Worm (Caenorhabditis elegans) whole organism, L2 larva: Measurements from ENCODE around the gene rpl-33.

Experiments used
- R02D3.7 ChIP-seq: fragments of 150-350 bp; optimal IDR thresholded peaks from 2 replicates; lab custom pipeline; 2014; ENCODE audit warnings: missing biosample characterization, missing genetic modification characterization
- crh-2 ChIP-seq: sonication (generic microtip); optimal IDR thresholded peaks from 2 replicates; lab custom pipeline; 2017; ENCODE audit warnings: missing biosample characterization, missing genetic modification characterization
- fos-1 ChIP-seq: fragments of 150-350 bp; optimal IDR thresholded peaks from 2 replicates; lab custom pipeline; 2014; ENCODE audit warnings: missing biosample characterization, missing genetic modification characterization
- lsy-2 ChIP-seq, 2 experiments: fragments of 150-350 bp in 1 of 2; sonication (generic microtip) in 1 of 2; optimal IDR thresholded peaks; 2 replicates each; lab custom pipeline; 2014 to 2017; ENCODE audit warnings: missing biosample characterization in 2 of 2, missing genetic modification characterization in 2 of 2
- nhr-11 ChIP-seq: fragments of 150-350 bp; optimal IDR thresholded peaks from 2 replicates; lab custom pipeline; 2014; ENCODE audit warnings: missing biosample characterization, missing genetic modification characterization
- unc-39 ChIP-seq: fragments of 150-350 bp; optimal IDR thresholded peaks from 2 replicates; lab custom pipeline; 2014; ENCODE audit warnings: missing biosample characterization, missing genetic modification characterization

DNA sequence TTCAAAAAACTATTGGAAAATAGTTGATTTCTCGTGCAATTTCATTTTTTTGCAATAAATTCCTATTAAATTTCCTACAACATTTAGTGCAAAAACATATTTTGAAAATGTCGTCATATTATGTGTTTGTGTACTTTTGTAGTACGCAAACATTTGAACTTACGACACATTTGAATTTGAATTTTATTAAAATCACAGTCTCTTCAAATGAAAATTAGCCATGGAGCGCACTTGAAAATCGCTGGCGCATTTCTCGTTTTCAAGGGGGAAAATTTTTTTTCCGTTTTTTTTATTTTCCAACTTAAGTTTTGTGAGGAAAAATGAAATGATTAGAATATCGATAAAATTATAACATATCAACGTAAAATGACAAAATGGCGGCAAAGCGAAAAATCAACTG is 42.2 kb downstream of the rpl-33 start:
- TF ChIP-seq R02D3.7 (tag; lab: Kevin White, UChicago) (no peak), crh-2 (peak; percentile 29), nhr-11 (tag; lab: Kevin White, UChicago) (no peak), lsy-2 (tag; optimal IDR thresholded peaks at IDR 0.05; lab: Kevin White, UChicago) (peak; percentile 14 to 80), unc-39 (tag; lab: Kevin White, UChicago) (no peak), fos-1 (tag; lab: Kevin White, UChicago) (no peak)
